Worm (Caenorhabditis elegans): ENCODE results near the gene srh-212.

DNA sequence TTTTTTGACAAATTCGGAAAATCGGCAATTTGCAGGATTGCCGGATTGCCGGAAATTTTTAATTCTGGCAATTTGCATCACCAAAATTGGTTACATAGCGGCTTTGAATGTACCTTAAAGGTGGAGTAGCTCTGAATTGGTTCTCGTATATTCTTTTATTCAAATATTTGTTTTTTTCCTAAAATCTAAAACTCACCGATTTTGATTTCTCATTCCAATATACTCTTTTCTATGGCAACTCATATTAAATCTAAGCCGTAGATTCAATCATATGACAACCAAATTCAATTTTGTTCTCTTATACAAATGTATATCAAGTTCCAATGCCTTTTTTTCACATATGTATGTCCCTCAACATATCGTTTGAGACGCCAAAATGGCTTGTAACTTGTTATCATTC lies 47.4 kb downstream of the srh-212 start, which contains the start of gene sri-21:
- no peak for TF ChIP-seq dao-5 (tag; optimal IDR thresholded peaks at IDR 0.05)
- TF ChIP-seq him-1 (tag; optimal IDR thresholded peaks at IDR 0.05) = no peak

Data from whole organism, L4/young adult.